Worm (Caenorhabditis elegans) whole organism, L2 larva: ENCODE measurements around the gene irld-65.

ENCODE experiments used
- C34F6.9 ChIP-seq: fragments of 150-350 bp; optimal IDR thresholded peaks from 2 replicates; lab custom pipeline; 2014; ENCODE audit warnings: missing biosample characterization, missing genetic modification characterization
- F13H6.1 ChIP-seq: sonication (generic microtip); optimal IDR thresholded peaks from 2 replicates; lab custom pipeline; 2016; ENCODE audit warnings: missing genetic modification characterization, missing compliant biosample characterization
- R02D3.7 ChIP-seq: fragments of 150-350 bp; optimal IDR thresholded peaks from 2 replicates; lab custom pipeline; 2014; ENCODE audit warnings: missing biosample characterization, missing genetic modification characterization
- Y55F3AM.14 ChIP-seq: fragments of 200-800 bp; sonication (Bioruptor generic); optimal IDR thresholded peaks from 2 replicates; lab custom pipeline; 2018; ENCODE audit warnings: mild to moderate bottlenecking, missing genetic modification characterization, missing compliant biosample characterization
- alr-1 ChIP-seq: fragments of 150-350 bp; optimal IDR thresholded peaks from 2 replicates; lab custom pipeline; 2014; ENCODE audit warnings: missing biosample characterization, missing genetic modification characterization
- blmp-1 ChIP-seq: sonication (generic microtip); optimal IDR thresholded peaks from 2 replicates; lab custom pipeline; 2017; ENCODE audit warnings: missing genetic modification characterization, mild to moderate bottlenecking, missing compliant biosample characterization, antibody characterized with exemption, moderate library complexity; ENCODE audit not compliant: insufficient read depth
- ceh-16 ChIP-seq: fragments of 150-350 bp; optimal IDR thresholded peaks from 2 replicates; lab custom pipeline; 2014; ENCODE audit warnings: missing biosample characterization, missing genetic modification characterization
- ceh-82 ChIP-seq: fragments of 150-350 bp; optimal IDR thresholded peaks from 2 replicates; lab custom pipeline; 2014; ENCODE audit warnings: missing biosample characterization, missing genetic modification characterization
- crh-2 ChIP-seq: sonication (generic microtip); optimal IDR thresholded peaks from 2 replicates; lab custom pipeline; 2017; ENCODE audit warnings: missing biosample characterization, missing genetic modification characterization
- dmd-4 ChIP-seq: sonication (generic microtip); optimal IDR thresholded peaks from 2 replicates; lab custom pipeline; 2017; ENCODE audit warnings: missing biosample characterization, missing genetic modification characterization
- egl-27 ChIP-seq: sonication (generic microtip); optimal IDR thresholded peaks from 3 replicates; lab custom pipeline; 2017; ENCODE audit warnings: missing biosample characterization, missing genetic modification reagents, missing genetic modification characterization
- elt-1 ChIP-seq: fragments of 150-350 bp; optimal IDR thresholded peaks from 2 replicates; lab custom pipeline; 2014; ENCODE audit warnings: missing biosample characterization, missing genetic modification characterization
- elt-3 ChIP-seq: sonication (generic microtip); optimal IDR thresholded peaks from 2 replicates; lab custom pipeline; 2017; ENCODE audit warnings: missing biosample characterization, missing genetic modification characterization
- gmeb-1 ChIP-seq: fragments of 150-350 bp; optimal IDR thresholded peaks from 2 replicates; lab custom pipeline; 2014; ENCODE audit warnings: missing biosample characterization, missing genetic modification characterization
- lin-11 ChIP-seq: fragments of 150-350 bp; sonication (generic microtip); optimal IDR thresholded peaks from 2 replicates; lab custom pipeline; 2014; ENCODE audit warnings: missing biosample characterization, missing genetic modification characterization, inconsistent platforms, mixed read lengths
- lin-13 ChIP-seq: fragments of 150-350 bp; optimal IDR thresholded peaks from 2 replicates; lab custom pipeline; 2014; ENCODE audit warnings: missing biosample characterization, missing genetic modification reagents, missing genetic modification characterization
- lin-39 ChIP-seq: fragments of 150-350 bp; optimal IDR thresholded peaks from 2 replicates; lab custom pipeline; 2014; ENCODE audit warnings: missing biosample characterization, missing genetic modification reagents, missing genetic modification characterization
- lsy-2 ChIP-seq, 2 experiments: fragments of 150-350 bp in 1 of 2; sonication (generic microtip) in 1 of 2; optimal IDR thresholded peaks; 2 replicates each; lab custom pipeline; 2014 to 2017; ENCODE audit warnings: missing biosample characterization in 2 of 2, missing genetic modification characterization in 2 of 2
- mab-5 ChIP-seq: fragments of 150-350 bp; optimal IDR thresholded peaks from 2 replicates; lab custom pipeline; 2014; ENCODE audit warnings: missing biosample characterization, missing genetic modification characterization
- mbf-1 ChIP-seq: sonication (generic microtip); optimal IDR thresholded peaks from 2 replicates; lab custom pipeline; 2017; ENCODE audit warnings: missing biosample characterization, missing genetic modification characterization
- mdl-1 ChIP-seq, 2 experiments: fragments of 150-350 bp in 1 of 2; sonication (generic microtip) in 1 of 2; optimal IDR thresholded peaks; 2 replicates each; lab custom pipeline; 2017; ENCODE audit warnings: missing biosample characterization in 2 of 2, missing genetic modification characterization in 2 of 2
- nhr-12 ChIP-seq: fragments of 150-350 bp; optimal IDR thresholded peaks from 2 replicates; lab custom pipeline; 2014; ENCODE audit warnings: missing biosample characterization, missing genetic modification characterization
- nhr-129 ChIP-seq: fragments of 150-350 bp; optimal IDR thresholded peaks from 2 replicates; lab custom pipeline; 2014; ENCODE audit warnings: missing biosample characterization, missing genetic modification characterization
- nhr-237 ChIP-seq: fragments of 150-350 bp; optimal IDR thresholded peaks from 2 replicates; lab custom pipeline; 2014; ENCODE audit warnings: missing biosample characterization, missing genetic modification characterization
- nhr-25 ChIP-seq: fragments of 150-350 bp; sonication (generic microtip); optimal IDR thresholded peaks from 3 replicates; lab custom pipeline; 2014; ENCODE audit warnings: missing biosample characterization, missing genetic modification characterization
- nhr-6 ChIP-seq: fragments of 150-350 bp; optimal IDR thresholded peaks from 2 replicates; lab custom pipeline; 2014; ENCODE audit warnings: missing biosample characterization, missing genetic modification characterization
- nhr-77 ChIP-seq: fragments of 150-350 bp; optimal IDR thresholded peaks from 2 replicates; lab custom pipeline; 2014; ENCODE audit warnings: missing biosample characterization, missing genetic modification characterization
- peb-1 ChIP-seq: fragments of 150-350 bp; optimal IDR thresholded peaks from 2 replicates; lab custom pipeline; 2014; ENCODE audit warnings: missing biosample characterization, missing genetic modification characterization
- sem-4 ChIP-seq: fragments of 150-350 bp; optimal IDR thresholded peaks from 2 replicates; lab custom pipeline; 2014; ENCODE audit warnings: missing biosample characterization, missing genetic modification reagents, missing genetic modification characterization
- skn-1 ChIP-seq: sonication (generic microtip); optimal IDR thresholded peaks from 2 replicates; lab custom pipeline; 2017; ENCODE audit warnings: missing biosample characterization, missing genetic modification characterization
- sma-3 ChIP-seq: sonication (generic microtip); optimal IDR thresholded peaks from 2 replicates; lab custom pipeline; 2016; ENCODE audit warnings: missing genetic modification reagents, missing genetic modification characterization, missing compliant biosample characterization
- sma-9 ChIP-seq, 2 experiments: fragments of 150-350 bp in 1 of 2; sonication (generic microtip) in 1 of 2; optimal IDR thresholded peaks; 2 replicates each; lab custom pipeline; 2014 to 2016; ENCODE audit warnings: missing genetic modification characterization in 2 of 2, mild to moderate bottlenecking in 1 of 2, missing biosample characterization in 1 of 2, missing compliant biosample characterization in 1 of 2, missing genetic modification reagents in 1 of 2, moderate library complexity in 1 of 2
- snpc-4 ChIP-seq: fragments of 150-350 bp; optimal IDR thresholded peaks from 2 replicates; lab custom pipeline; 2014; ENCODE audit warnings: missing biosample characterization, missing genetic modification characterization
- unc-39 ChIP-seq: fragments of 150-350 bp; optimal IDR thresholded peaks from 2 replicates; lab custom pipeline; 2014; ENCODE audit warnings: missing biosample characterization, missing genetic modification characterization
- unc-55 ChIP-seq: fragments of 150-350 bp; sonication (generic microtip); optimal IDR thresholded peaks from 3 replicates; lab custom pipeline; 2014; ENCODE audit warnings: missing biosample characterization, missing genetic modification reagents, missing genetic modification characterization
- zag-1 ChIP-seq: fragments of 150-350 bp; optimal IDR thresholded peaks from 2 replicates; lab custom pipeline; 2014; ENCODE audit warnings: missing biosample characterization, missing genetic modification characterization
- ztf-11 ChIP-seq: sonication (generic microtip); optimal IDR thresholded peaks from 2 replicates; lab custom pipeline; 2017; ENCODE audit warnings: missing biosample characterization, missing genetic modification characterization
- ztf-4 ChIP-seq: fragments of 150-350 bp; optimal IDR thresholded peaks from 2 replicates; lab custom pipeline; 2014; ENCODE audit warnings: missing biosample characterization, missing genetic modification characterization

irld-65 gene

ce11 chrII:2963619-2964018 is 25.9 kb upstream of the irld-65 start:
- TF ChIP-seq nhr-129 (no peak), mab-5 (tag; lab: Kevin White, UChicago) (no peak), peb-1 (tag; lab: Kevin White, UChicago) (no peak), mbf-1 (tag; lab: Kevin White, UChicago) (no peak), nhr-237 (tag; lab: Kevin White, UChicago) (no peak), nhr-77 (no peak), snpc-4 (tag; lab: Kevin White, UChicago) (no peak), unc-39 (tag; lab: Kevin White, UChicago) (no peak), ceh-82 (no peak), lin-13 (GFP tag; lab: Kevin White, UChicago) (no peak), lin-11 (tag; lab: Kevin White, UChicago) (no peak), nhr-25 (tag; lab: Kevin White, UChicago) (no peak)

- TF ChIP-seq C34F6.9 (tag; lab: Kevin White, UChicago) (peak; percentile 41), unc-55 (GFP tag; lab: Kevin White, UChicago) (peak; percentile 47), ceh-16 (tag; lab: Kevin White, UChicago) (no peak), lin-11 (tag; lab: Kevin White, UChicago) (peak; percentile 7), mab-5 (tag; lab: Kevin White, UChicago) (peak; percentile 31), egl-27 (tag; lab: Kevin White, UChicago) (no peak), snpc-4 (tag; lab: Kevin White, UChicago) (no peak), sma-3 (GFP tag; lab: Kevin White, UChicago) (no peak), alr-1 (tag; lab: Kevin White, UChicago) (no peak), Y55F3AM.14 (peak; percentile 46), nhr-25 (tag; lab: Kevin White, UChicago) (no peak), elt-3 (tag; lab: Kevin White, UChicago) (no peak), sma-9 (GFP tag; optimal IDR thresholded peaks at IDR 0.05; lab: Kevin White, UChicago) (peak; percentile 79), sma-9 (tag; optimal IDR thresholded peaks at IDR 0.05; lab: Kevin White, UChicago) (no peak), F13H6.1 (tag; lab: Kevin White, UChicago) (peak; percentile 57), skn-1 (no peak), R02D3.7 (tag; lab: Kevin White, UChicago) (no peak), elt-1 (tag; lab: Kevin White, UChicago) (no peak), peb-1 (tag; lab: Kevin White, UChicago) (no peak), nhr-6 (tag; lab: Kevin White, UChicago) (no peak), zag-1 (tag; lab: Kevin White, UChicago) (peak; percentile 81), sem-4 (tag; lab: Kevin White, UChicago) (no peak), ztf-11 (tag; lab: Kevin White, UChicago) (no peak), nhr-129 (no peak), dmd-4 (tag; lab: Kevin White, UChicago) (no peak), blmp-1 (tag; lab: Kevin White, UChicago) (no peak), ztf-4 (tag; lab: Kevin White, UChicago) (no peak), lin-39 (tag; lab: Kevin White, UChicago) (no peak), crh-2 (tag; lab: Kevin White, UChicago) (peak; percentile 40), mdl-1 (tag; optimal IDR thresholded peaks at IDR 0.05; lab: Kevin White, UChicago) (peak; percentile 97 to 98), nhr-237 (tag; lab: Kevin White, UChicago) (no peak), nhr-12 (no peak)
- TF ChIP-seq, all 48 proteins: peak for 10
Measured at ce11 chrII:2962531-2963164, 24.9 kb upstream of the irld-65 start.

- TF ChIP-seq blmp-1 (tag; lab: Kevin White, UChicago) (no peak), lsy-2 (tag; optimal IDR thresholded peaks at IDR 0.05; lab: Kevin White, UChicago) (no peak), skn-1 (no peak), nhr-6 (tag; lab: Kevin White, UChicago) (no peak), alr-1 (tag; lab: Kevin White, UChicago) (no peak), gmeb-1 (tag; lab: Kevin White, UChicago) (no peak), nhr-12 (no peak), zag-1 (tag; lab: Kevin White, UChicago) (no peak)
Measured at ce11 chrII:2958308-2958707, 20.6 kb upstream of the irld-65 start, which contains the start of gene srw-60. srw-60 (plus strand) TSS chrII:2958608.
